Fruit fly (Drosophila melanogaster) whole organism, adult: ENCODE measurements around the gene Polr3E.

Source experiments
- Clk ChIP-seq: fragments of 200-800 bp; sonication (Bioruptor generic); optimal IDR thresholded peaks from 2 replicates; lab custom pipeline; 2017; ENCODE audit warnings: missing biosample characterization, missing genetic modification characterization
- Hr96 ChIP-seq: fragments of 200-800 bp; sonication (Bioruptor generic); optimal IDR thresholded peaks from 2 replicates; lab custom pipeline; 2016; ENCODE audit warnings: missing biosample characterization, missing genetic modification characterization

dm6 chr3L:21010846-21011607 lies 20.6 kb upstream of the Polr3E start:
- no peak for TF ChIP-seq Hr96 (GFP tag; lab: Kevin White, UChicago)
- no peak for TF ChIP-seq Clk
